Worm (Caenorhabditis elegans): ENCODE data around the gene rme-1.

rme-1 gene

DNA sequence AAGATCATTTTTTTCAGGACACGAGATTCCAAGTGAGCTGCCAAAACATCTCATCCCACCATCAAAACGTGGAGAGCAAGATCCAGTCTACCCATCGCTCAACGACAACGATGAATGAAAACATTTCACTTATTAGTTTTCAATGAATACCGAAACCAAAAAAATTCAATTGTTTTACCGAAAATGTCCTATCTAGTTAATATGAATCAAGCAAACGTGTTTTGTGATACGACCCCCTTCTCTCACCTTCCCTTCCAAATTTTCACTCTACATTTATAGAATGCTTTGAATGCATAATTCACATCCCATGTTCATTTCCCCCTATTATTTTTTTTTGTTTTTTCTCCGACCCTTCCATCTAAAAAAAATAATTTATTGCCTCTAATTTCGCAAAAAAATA is 8.5 kb downstream of the rme-1 start:
- no peak for TF ChIP-seq flt-1 (GFP tag; IDR thresholded peaks at IDR 0.05)
- TF ChIP-seq ceh-36 (tag; optimal IDR thresholded peaks at IDR 0.05) = no peak
- no peak for TF ChIP-seq ets-7 (tag; optimal IDR thresholded peaks at IDR 0.05)
- no peak for TF ChIP-seq scrt-1 (GFP tag; IDR thresholded peaks at IDR 0.05)
- TF ChIP-seq hmg-4 (GFP tag; optimal IDR thresholded peaks at IDR 0.05) = no peak
- TF ChIP-seq pes-1 (GFP tag; IDR thresholded peaks at IDR 0.05) = no peak

DNA sequence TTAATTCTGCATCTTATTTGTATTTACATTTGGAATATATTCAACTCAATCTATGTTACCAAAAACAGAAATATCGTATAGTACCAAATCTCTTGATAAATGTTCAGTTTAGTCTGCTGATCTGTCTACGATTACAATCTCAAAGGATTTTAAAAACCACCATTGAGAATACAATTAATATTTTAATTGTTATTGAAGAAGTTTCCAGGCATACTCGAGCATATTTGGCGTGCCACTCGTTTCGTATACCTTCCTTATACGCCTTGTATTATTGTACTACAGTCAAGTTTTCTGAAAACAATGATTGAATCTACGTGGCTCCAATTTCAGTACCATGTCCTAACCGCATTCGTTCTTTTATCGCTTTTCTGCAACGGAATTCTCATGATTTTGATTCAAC is 9.1 kb downstream of the rme-1 start, which contains the start of gene str-206:
Gene str-206 (plus strand): TSS at position 301 of the 400 bp plus-strand sequence.
- TF ChIP-seq pes-1 (GFP tag; IDR thresholded peaks at IDR 0.05) (no peak), hnd-1 (tag; optimal IDR thresholded peaks at IDR 0.05) (no peak), tbx-11 (GFP tag; IDR thresholded peaks at IDR 0.05) (no peak), flt-1 (GFP tag; IDR thresholded peaks at IDR 0.05) (no peak), F13C5.2 (tag; optimal IDR thresholded peaks at IDR 0.05) (no peak)

DNA sequence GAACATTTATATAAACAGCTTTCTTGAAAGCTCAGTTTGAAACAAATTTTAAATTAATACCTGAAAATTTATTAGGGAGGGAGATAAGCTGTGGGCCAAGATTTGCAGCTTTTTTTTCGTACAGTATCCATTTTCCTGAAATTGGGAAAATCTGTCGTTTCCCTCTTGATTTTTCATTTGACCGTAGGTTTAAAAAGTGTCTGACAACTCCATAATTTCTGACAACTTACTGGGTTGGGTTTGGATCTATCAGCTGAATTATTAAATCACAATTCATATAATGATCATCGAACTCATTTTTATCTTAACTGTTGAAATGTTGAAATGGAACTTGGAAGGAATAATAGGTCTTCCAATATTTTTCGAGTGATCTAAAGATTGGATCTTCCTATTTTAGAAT is 12.1 kb downstream of the rme-1 start:
- TF ChIP-seq tra-4 (tag; optimal IDR thresholded peaks at IDR 0.05) (no peak), ceh-36 (tag; optimal IDR thresholded peaks at IDR 0.05) (no peak), scrt-1 (GFP tag; IDR thresholded peaks at IDR 0.05) (no peak), B0310.2 (tag; optimal IDR thresholded peaks at IDR 0.05) (no peak), hnd-1 (tag; optimal IDR thresholded peaks at IDR 0.05) (no peak), aly-1 (tag; optimal IDR thresholded peaks at IDR 0.05) (no peak), pes-1 (GFP tag; IDR thresholded peaks at IDR 0.05) (no peak), ama-1 (optimal IDR thresholded peaks at IDR 0.05) (no peak), F13C5.2 (tag; optimal IDR thresholded peaks at IDR 0.05) (no peak), flt-1 (GFP tag; IDR thresholded peaks at IDR 0.05) (no peak), sea-1 (GFP tag; conservative IDR thresholded peaks at IDR 0.05) (no peak), hmg-4 (GFP tag; optimal IDR thresholded peaks at IDR 0.05) (no peak), hmbx-1 (tag; optimal IDR thresholded peaks at IDR 0.05) (no peak), tbx-37 (GFP tag; conservative IDR thresholded peaks at IDR 0.05) (no peak), tbx-11 (GFP tag; IDR thresholded peaks at IDR 0.05) (no peak), ets-7 (tag; optimal IDR thresholded peaks at IDR 0.05) (no peak)

DNA sequence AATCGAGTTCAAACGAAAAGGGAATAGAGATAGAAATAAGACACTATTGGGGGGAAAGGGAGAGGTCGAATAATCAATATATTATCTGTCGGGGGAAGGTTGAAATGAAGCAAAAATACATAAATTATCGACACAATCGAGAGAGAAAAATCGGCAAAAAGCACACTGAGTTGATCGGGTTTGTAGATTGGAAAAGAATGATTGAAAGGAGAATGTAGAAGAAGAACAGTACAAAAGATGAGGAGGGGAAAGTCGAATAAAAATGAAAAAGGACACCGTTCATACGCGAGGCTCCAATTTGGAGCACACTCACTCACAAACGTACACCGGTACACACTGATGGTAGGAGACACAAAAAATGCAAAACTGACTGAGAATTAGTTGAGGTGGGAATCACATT is 12.6 kb downstream of the rme-1 start:
- TF ChIP-seq pes-1 (GFP tag; IDR thresholded peaks at IDR 0.05) (no peak), aly-1 (tag; optimal IDR thresholded peaks at IDR 0.05) (no peak), B0310.2 (tag; optimal IDR thresholded peaks at IDR 0.05) (no peak), sea-1 (GFP tag; conservative IDR thresholded peaks at IDR 0.05) (no peak), ama-1 (optimal IDR thresholded peaks at IDR 0.05) (no peak), scrt-1 (GFP tag; IDR thresholded peaks at IDR 0.05) (no peak), hnd-1 (tag; optimal IDR thresholded peaks at IDR 0.05) (no peak), flt-1 (GFP tag; IDR thresholded peaks at IDR 0.05) (no peak), ceh-36 (tag; optimal IDR thresholded peaks at IDR 0.05) (no peak), tbx-37 (GFP tag; conservative IDR thresholded peaks at IDR 0.05) (no peak), tbx-11 (GFP tag; IDR thresholded peaks at IDR 0.05) (no peak), tra-4 (tag; optimal IDR thresholded peaks at IDR 0.05) (no peak), F13C5.2 (tag; optimal IDR thresholded peaks at IDR 0.05) (no peak), ets-7 (tag; optimal IDR thresholded peaks at IDR 0.05) (no peak), hmbx-1 (tag; optimal IDR thresholded peaks at IDR 0.05) (no peak), hmg-4 (GFP tag; optimal IDR thresholded peaks at IDR 0.05) (no peak), ceh-13 (GFP tag; optimal IDR thresholded peaks at IDR 0.05) (no peak)

DNA sequence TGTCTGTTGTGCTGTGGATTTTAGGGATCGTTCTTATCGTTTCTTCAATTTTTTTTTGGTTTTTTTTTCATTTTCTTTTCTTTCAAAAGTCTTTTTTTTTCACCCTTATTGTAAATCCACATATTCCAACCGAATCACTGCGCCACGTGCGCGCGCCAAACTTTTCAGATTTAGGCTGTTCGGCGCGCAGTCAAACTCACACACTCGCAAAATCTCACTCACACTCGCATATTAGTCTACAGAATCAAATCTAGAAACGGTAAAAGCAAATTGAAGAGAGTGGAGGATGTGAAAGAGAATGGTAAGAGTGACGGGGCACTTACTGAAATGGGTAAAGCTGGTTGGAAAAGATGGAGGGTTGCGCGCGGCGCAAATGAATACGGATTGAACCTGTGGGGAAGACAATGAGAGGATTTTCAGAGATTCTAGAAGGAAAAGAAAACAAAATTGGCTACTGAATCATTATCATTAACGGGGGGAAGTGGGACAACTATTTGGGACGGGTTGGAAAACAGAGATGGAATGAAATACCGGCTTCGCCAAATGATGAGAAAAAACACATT is 13.6 kb downstream of the rme-1 start:
- TF ChIP-seq scrt-1 (GFP tag; IDR thresholded peaks at IDR 0.05) = 0 out of 2 replicates have a peak, but pooled peaks have one; percentile 32
- TF ChIP-seq tra-4 (tag; optimal IDR thresholded peaks at IDR 0.05) = peak; percentile 27
- no peak for TF ChIP-seq F13C5.2 (tag; optimal IDR thresholded peaks at IDR 0.05)

DNA sequence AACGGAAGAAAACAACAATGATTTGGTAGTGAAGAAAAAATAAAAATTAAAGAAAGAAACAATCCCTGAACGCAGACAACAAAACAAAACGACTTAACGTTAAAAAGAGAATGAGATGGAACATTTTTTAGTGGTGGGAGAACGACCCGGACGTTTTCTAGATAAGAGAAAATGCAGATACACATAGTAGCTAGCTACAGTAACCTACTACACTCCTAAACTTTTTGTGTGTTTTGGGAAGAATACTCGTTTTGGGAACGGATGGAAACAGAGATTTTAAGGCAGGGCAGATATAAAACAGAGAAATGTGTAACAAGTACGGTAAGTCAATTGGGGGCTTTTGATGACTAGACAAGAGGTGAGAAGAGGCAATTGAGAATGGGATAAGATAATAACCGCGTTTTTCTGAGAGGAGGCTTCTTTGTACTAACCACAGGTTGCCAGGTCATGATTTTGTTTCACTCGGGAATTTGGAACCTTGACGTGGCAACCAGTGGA is 14.1 kb downstream of the rme-1 start:
- TF ChIP-seq pes-1 (GFP tag; IDR thresholded peaks at IDR 0.05) (no peak), F13C5.2 (tag; optimal IDR thresholded peaks at IDR 0.05) (no peak), flt-1 (GFP tag; IDR thresholded peaks at IDR 0.05) (no peak), tra-4 (tag; optimal IDR thresholded peaks at IDR 0.05) (no peak), hmbx-1 (tag; optimal IDR thresholded peaks at IDR 0.05) (no peak), hmg-4 (GFP tag; optimal IDR thresholded peaks at IDR 0.05) (no peak), sea-1 (GFP tag; conservative IDR thresholded peaks at IDR 0.05) (no peak), ceh-13 (GFP tag; optimal IDR thresholded peaks at IDR 0.05) (no peak), scrt-1 (GFP tag; IDR thresholded peaks at IDR 0.05) (no peak), tbx-11 (GFP tag; IDR thresholded peaks at IDR 0.05) (no peak), tbx-37 (GFP tag; conservative IDR thresholded peaks at IDR 0.05) (no peak), ceh-36 (tag; optimal IDR thresholded peaks at IDR 0.05) (no peak), ets-7 (tag; optimal IDR thresholded peaks at IDR 0.05) (no peak), hnd-1 (tag; optimal IDR thresholded peaks at IDR 0.05) (no peak), ama-1 (optimal IDR thresholded peaks at IDR 0.05) (no peak), aly-1 (tag; optimal IDR thresholded peaks at IDR 0.05) (no peak), B0310.2 (tag; optimal IDR thresholded peaks at IDR 0.05) (no peak)

DNA sequence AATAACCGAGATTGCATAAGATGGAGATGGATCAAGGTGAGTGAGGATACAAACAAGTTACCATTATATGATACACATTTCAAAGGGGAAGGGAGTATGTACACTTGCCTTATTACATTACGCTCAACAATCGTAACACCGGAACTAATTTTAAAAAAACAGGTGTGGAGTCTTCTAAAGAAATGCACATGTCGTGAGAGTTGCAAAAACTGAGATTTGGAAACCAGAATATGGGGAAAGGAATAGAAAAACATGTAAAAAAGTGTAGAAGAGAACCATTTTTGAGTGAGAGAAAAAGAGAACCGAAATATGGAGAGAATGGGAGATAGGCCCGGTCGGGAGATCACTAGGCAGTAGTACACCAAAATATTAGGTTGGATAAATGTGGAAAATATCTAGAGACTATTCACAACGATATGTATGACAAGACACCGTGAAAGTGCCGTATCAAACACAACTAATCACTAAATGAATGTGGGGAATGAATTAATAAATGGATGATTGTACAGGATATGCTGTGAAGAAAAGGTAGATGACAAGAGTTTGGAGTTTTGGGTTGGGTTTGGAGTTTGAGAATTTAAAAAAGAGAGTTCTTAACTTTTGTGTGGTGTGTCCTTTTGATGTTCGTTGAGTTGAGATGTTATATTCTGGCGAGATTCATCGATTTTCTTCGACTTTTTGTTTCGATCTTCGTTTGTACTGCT is 14.8 kb downstream of the rme-1 start:
- TF ChIP-seq ceh-13 (GFP tag; optimal IDR thresholded peaks at IDR 0.05) = no peak
- no peak for TF ChIP-seq sea-1 (GFP tag; conservative IDR thresholded peaks at IDR 0.05)
- no peak for TF ChIP-seq hmg-4 (GFP tag; optimal IDR thresholded peaks at IDR 0.05)
- TF ChIP-seq pes-1 (GFP tag; IDR thresholded peaks at IDR 0.05) = peak; percentile 48; the same call in 1 of the 2 replicates
- TF ChIP-seq F13C5.2 (tag; optimal IDR thresholded peaks at IDR 0.05) = no peak
- TF ChIP-seq tra-4 (tag; optimal IDR thresholded peaks at IDR 0.05) = no peak
- no peak for TF ChIP-seq hnd-1 (tag; optimal IDR thresholded peaks at IDR 0.05)
- TF ChIP-seq hmbx-1 (tag; optimal IDR thresholded peaks at IDR 0.05) = no peak
- no peak for TF ChIP-seq flt-1 (GFP tag; IDR thresholded peaks at IDR 0.05)
- TF ChIP-seq ceh-36 (tag; optimal IDR thresholded peaks at IDR 0.05) = no peak
- peak; percentile 23 for TF ChIP-seq ets-7 (tag; optimal IDR thresholded peaks at IDR 0.05)
- no peak for TF ChIP-seq B0310.2 (tag; optimal IDR thresholded peaks at IDR 0.05)
